Fruit fly (Drosophila melanogaster): Measurements from ENCODE around the gene ChLD3.

- no peak for TF ChIP-seq br (GFP tag; optimal IDR thresholded peaks at IDR 0.05)
- TF ChIP-seq woc (GFP tag; optimal IDR thresholded peaks at IDR 0.05): no peak
- TF ChIP-seq OdsH (GFP tag; optimal IDR thresholded peaks at IDR 0.05): no peak
- no peak for TF ChIP-seq usp (GFP tag; optimal IDR thresholded peaks at IDR 0.05)
- no peak for TF ChIP-seq Vsx2 (GFP tag; optimal IDR thresholded peaks at IDR 0.05; ENCODE audit: partially characterized antibody)
- no peak for TF ChIP-seq CG32264 (GFP tag; optimal IDR thresholded peaks at IDR 0.05)
- no peak for TF ChIP-seq sage (GFP tag; optimal IDR thresholded peaks at IDR 0.05)
- no peak for TF ChIP-seq Jra (GFP tag; optimal IDR thresholded peaks at IDR 0.05)
- no peak for TF ChIP-seq rgr (GFP tag; optimal IDR thresholded peaks at IDR 0.05)
- TF ChIP-seq brk (GFP tag; optimal IDR thresholded peaks at IDR 0.05): no peak
- no peak for TF ChIP-seq Dfd (GFP tag; optimal IDR thresholded peaks at IDR 0.05)
- no peak for TF ChIP-seq psq (GFP tag; optimal IDR thresholded peaks at IDR 0.05)
- TF ChIP-seq Hr83 (GFP tag; optimal IDR thresholded peaks at IDR 0.05; ENCODE audit: poor library complexity, severe bottlenecking): no peak
- TF ChIP-seq Myc (optimal IDR thresholded peaks at IDR 0.05): no peak
Measured at dm6 chr2L:16766070-16766752, 27.6 kb downstream of the ChLD3 start, which contains the start of gene Mhc.

Data from whole organism, wandering third instar larva.